ENCODE assay signal across 1 fruit fly cellular context in the genomic region with DNA sequence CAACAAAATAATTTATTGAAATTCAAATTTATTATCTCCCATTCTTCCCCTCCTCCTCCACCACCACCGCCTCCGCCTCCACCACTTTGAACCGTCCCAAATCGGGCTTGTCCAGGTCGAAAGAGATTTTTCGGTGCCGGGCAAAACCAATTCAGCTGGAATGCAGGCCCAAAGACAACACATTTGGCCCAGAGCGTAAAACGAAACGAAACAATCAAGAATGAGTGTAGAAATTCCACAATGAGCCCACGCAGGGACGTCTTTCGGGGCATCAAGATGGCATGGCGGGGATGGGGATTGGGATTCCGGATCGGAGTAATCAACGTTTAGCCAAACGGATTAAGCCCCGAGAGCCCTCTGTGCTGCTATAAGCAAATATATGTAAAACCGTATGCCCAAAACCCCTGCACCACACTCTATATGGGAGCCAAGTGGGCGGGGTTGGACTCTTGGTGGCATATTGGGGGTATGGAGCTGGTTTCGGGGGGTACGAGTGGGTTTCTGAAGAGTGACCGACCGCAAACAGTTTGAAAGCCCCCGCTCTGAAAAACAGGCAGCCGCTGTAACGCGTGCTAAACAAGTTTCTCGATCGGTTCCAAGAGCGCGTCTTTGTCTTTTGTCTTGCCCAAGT.
TF ChIP-seq lines count a peak whose summit lies in the region.

No protein-coding gene starts in this region.

TF ChIP-seq in whole organism, embryonic, 481 proteins besides CTCF, POLR2A, EP300 and RAD21 (continued from another document):
- no peak for TF ChIP-seq CG13624 (GFP tag; optimal IDR thresholded peaks at IDR 0.05; lab: Kevin White, UChicago)
- TF ChIP-seq sd (tag; optimal IDR thresholded peaks at IDR 0.05; lab: Kevin White, UChicago), result peak; percentile 96
- TF ChIP-seq oc (tag; optimal IDR thresholded peaks at IDR 0.05; lab: Kevin White, UChicago), result peak; percentile 81
- TF ChIP-seq sr (GFP tag; IDR thresholded peaks at IDR 0.05; lab: Robert Waterston, UW), result peak; percentile 86; the same call in 2 of the 3 replicates
- TF ChIP-seq CG6175 (GFP tag; IDR thresholded peaks at IDR 0.05; lab: Robert Waterston, UW), result peak; percentile 75; the same call in 2 of the 3 replicates
- TF ChIP-seq pan (optimal IDR thresholded peaks at IDR 0.05; lab: Kevin White, UChicago), result no peak
- TF ChIP-seq pan (GFP tag; optimal IDR thresholded peaks at IDR 0.05 in 1 of 2, IDR thresholded peaks at IDR 0.05 in 1 of 2), result peak in 1 of 2 experiments; percentile 4
- TF ChIP-seq gsb-n (tag; optimal IDR thresholded peaks at IDR 0.05; lab: Kevin White, UChicago), result peak; percentile 72
- TF ChIP-seq Awh (GFP tag; IDR thresholded peaks at IDR 0.05; lab: Robert Waterston, UW), result peak; percentile 39; the same call in 1 of the 2 replicates
- TF ChIP-seq CG30431 (GFP tag; optimal IDR thresholded peaks at IDR 0.05; lab: Kevin White, UChicago), result no peak
- TF ChIP-seq sens (GFP tag; lab: Kevin White, UChicago), result no peak
- TF ChIP-seq Pdp1 (GFP tag; optimal IDR thresholded peaks at IDR 0.05; lab: Kevin White, UChicago), result no peak
- TF ChIP-seq crol (GFP tag; IDR thresholded peaks at IDR 0.05; lab: Robert Waterston, UW), result peak; percentile 91
- peak; percentile 93 for TF ChIP-seq kni (GFP tag; optimal IDR thresholded peaks at IDR 0.05; lab: Kevin White, UChicago)
- TF ChIP-seq Mrtf (GFP tag; IDR thresholded peaks at IDR 0.05; lab: Robert Waterston, UW), result 0 out of 3 replicates have a peak, but pooled peaks have one; percentile 12
